Fruit fly (Drosophila melanogaster) whole organism, pupa: ENCODE results near the gene CG34133.

ENCODE experiments used
- CG10348 ChIP-seq: fragments of 200-800 bp; sonication (Bioruptor generic); IDR thresholded peaks from 2 replicates; pipeline ENCODE4 v1.3.6; 2022; ENCODE audit warnings: missing biosample characterization, missing genetic modification characterization
- CG12605 ChIP-seq: fragments of 200-800 bp; sonication (Bioruptor generic); IDR thresholded peaks from 2 replicates; pipeline ENCODE4 v1.3.6; 2022; ENCODE audit warnings: missing biosample characterization, missing genetic modification characterization
- CG13204 ChIP-seq: fragments of 200-800 bp; sonication (Bioruptor generic); optimal IDR thresholded peaks from 2 replicates; lab custom pipeline; 2018; ENCODE audit warnings: missing biosample characterization, mild to moderate bottlenecking, missing genetic modification characterization, moderate library complexity
- CG14655 ChIP-seq: fragments of 200-800 bp; sonication (Bioruptor generic); optimal IDR thresholded peaks from 3 replicates; lab custom pipeline; 2017; ENCODE audit warnings: mild to moderate bottlenecking, missing biosample characterization, missing genetic modification reagents, missing genetic modification characterization
- CG15710 ChIP-seq: fragments of 200-800 bp; sonication (Bioruptor generic); optimal IDR thresholded peaks from 2 replicates; lab custom pipeline; 2018; ENCODE audit warnings: missing biosample characterization, mild to moderate bottlenecking, missing genetic modification characterization, moderate library complexity
- CG17806 ChIP-seq: fragments of 200-800 bp; sonication (Bioruptor generic); optimal IDR thresholded peaks from 2 replicates; lab custom pipeline; 2018; ENCODE audit warnings: missing biosample characterization, mild to moderate bottlenecking, missing genetic modification characterization, moderate library complexity
- CG32121 ChIP-seq: fragments of 200-800 bp; sonication (Bioruptor generic); IDR thresholded peaks from 2 replicates; pipeline ENCODE4 v1.3.6; 2022; ENCODE audit warnings: missing biosample characterization, missing genetic modification characterization
- CG34367 ChIP-seq: fragments of 200-800 bp; sonication (Bioruptor generic); optimal IDR thresholded peaks from 2 replicates; lab custom pipeline; 2018; ENCODE audit warnings: missing biosample characterization, mild to moderate bottlenecking, missing genetic modification characterization
- CG4496 ChIP-seq: fragments of 200-800 bp; sonication (Bioruptor generic); IDR thresholded peaks from 3 replicates; pipeline ENCODE4 v1.3.6; 2022; ENCODE audit warnings: missing biosample characterization, missing genetic modification characterization
- CG8159 ChIP-seq: fragments of 200-800 bp; sonication (Bioruptor generic); optimal IDR thresholded peaks from 3 replicates; lab custom pipeline; 2018; ENCODE audit warnings: missing biosample characterization, mild to moderate bottlenecking, missing genetic modification characterization, moderate library complexity
- CG8301 ChIP-seq: fragments of 200-800 bp; sonication (Bioruptor generic); optimal IDR thresholded peaks from 2 replicates; lab custom pipeline; 2018; ENCODE audit warnings: missing biosample characterization, mild to moderate bottlenecking, missing genetic modification characterization
- CG9948 ChIP-seq: fragments of 200-800 bp; sonication (Bioruptor generic); optimal IDR thresholded peaks from 2 replicates; lab custom pipeline; 2018; ENCODE audit warnings: missing biosample characterization, mild to moderate bottlenecking, missing genetic modification characterization, moderate library complexity
- D1 ChIP-seq: fragments of 200-800 bp; sonication (Bioruptor generic); optimal IDR thresholded peaks from 2 replicates; lab custom pipeline; 2018; ENCODE audit warnings: missing biosample characterization, mild to moderate bottlenecking, missing genetic modification characterization, moderate library complexity
- EcR ChIP-seq: fragments of 200-800 bp; sonication (Bioruptor generic); optimal IDR thresholded peaks from 3 replicates; lab custom pipeline; 2019; ENCODE audit warnings: missing biosample characterization, missing genetic modification characterization, mild to moderate bottlenecking, moderate library complexity, missing genetic modification reagents
- Ets98B ChIP-seq: fragments of 200-800 bp; sonication (Bioruptor generic); IDR thresholded peaks from 2 replicates; pipeline ENCODE4 v1.3.6; 2022; ENCODE audit warnings: missing biosample characterization, missing genetic modification characterization
- Pif1A ChIP-seq: fragments of 200-800 bp; sonication (Bioruptor generic); optimal IDR thresholded peaks from 3 replicates; lab custom pipeline; 2016; ENCODE audit warnings: missing biosample characterization, missing genetic modification characterization
- Pif1B ChIP-seq: fragments of 200-800 bp; sonication (Bioruptor generic); optimal IDR thresholded peaks from 3 replicates; lab custom pipeline; 2016; ENCODE audit warnings: missing biosample characterization, missing genetic modification characterization
- Snoo ChIP-seq: fragments of 200-800 bp; sonication (Bioruptor generic); optimal IDR thresholded peaks from 3 replicates; lab custom pipeline; 2017; ENCODE audit warnings: missing biosample characterization, mild to moderate bottlenecking, missing genetic modification characterization, inconsistent platforms
- fd96Ca ChIP-seq: fragments of 200-800 bp; sonication (Bioruptor generic); IDR thresholded peaks from 3 replicates; pipeline ENCODE4 v1.3.6; 2022; ENCODE audit warnings: missing biosample characterization, missing genetic modification characterization
- gl ChIP-seq: fragments of 200-800 bp; sonication (Bioruptor generic); optimal IDR thresholded peaks from 2 replicates; lab custom pipeline; 2018; ENCODE audit warnings: missing biosample characterization, mild to moderate bottlenecking, missing genetic modification characterization
- rn ChIP-seq: fragments of 200-800 bp; sonication (Bioruptor generic); IDR thresholded peaks from 2 replicates; pipeline ENCODE4 v1.3.6; 2022; ENCODE audit warnings: missing biosample characterization, missing genetic modification characterization

CG34133 gene

DNA sequence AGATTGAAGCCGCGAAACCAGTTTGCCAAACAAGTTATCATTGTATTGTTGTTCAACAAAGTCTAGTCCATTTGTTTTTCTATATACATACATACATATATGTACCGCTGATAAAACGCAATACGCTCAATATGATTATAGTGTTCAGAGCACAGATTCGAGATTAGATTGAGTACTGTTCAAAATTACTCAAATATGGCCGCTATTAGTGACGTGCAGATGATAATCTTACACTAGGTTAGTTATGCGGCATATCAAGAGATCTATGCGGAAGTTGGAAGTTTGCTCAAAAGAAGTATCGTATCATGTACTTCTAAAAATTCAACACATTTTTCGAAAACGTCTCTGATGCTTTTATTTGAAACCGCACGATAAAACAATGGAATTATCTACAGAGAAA lies 1.3 kb upstream of the CG34133 start:
- no peak for TF ChIP-seq CG13204 (GFP tag; lab: Kevin White, UChicago)
- TF ChIP-seq CG15710 = no peak
- TF ChIP-seq CG14655 (GFP tag; lab: Kevin White, UChicago) = no peak
- no peak for TF ChIP-seq Ets98B (GFP tag; lab: Robert Waterston, UW)

- TF ChIP-seq rn (GFP tag; lab: Robert Waterston, UW) (no peak), CG4496 (GFP tag; lab: Robert Waterston, UW) (no peak), CG14655 (GFP tag; lab: Kevin White, UChicago) (no peak), CG8159 (tag; lab: Kevin White, UChicago) (no peak), CG12605 (GFP tag; lab: Robert Waterston, UW) (no peak), fd96Ca (GFP tag; lab: Robert Waterston, UW) (no peak), EcR (GFP tag; lab: Kevin White, UChicago) (peak; percentile 71), CG13204 (GFP tag; lab: Kevin White, UChicago) (no peak), CG17806 (tag; lab: Kevin White, UChicago) (peak; percentile 19), CG15710 (peak; percentile 13), CG8301 (tag; lab: Kevin White, UChicago) (no peak)
Observed at dm6 chr3R:29868676-29869349, 352 bp upstream of the CG34133 start, which contains the start of gene Zip99C. Gene Zip99C, minus strand, starts transcription at chr3R:29868895.

DNA sequence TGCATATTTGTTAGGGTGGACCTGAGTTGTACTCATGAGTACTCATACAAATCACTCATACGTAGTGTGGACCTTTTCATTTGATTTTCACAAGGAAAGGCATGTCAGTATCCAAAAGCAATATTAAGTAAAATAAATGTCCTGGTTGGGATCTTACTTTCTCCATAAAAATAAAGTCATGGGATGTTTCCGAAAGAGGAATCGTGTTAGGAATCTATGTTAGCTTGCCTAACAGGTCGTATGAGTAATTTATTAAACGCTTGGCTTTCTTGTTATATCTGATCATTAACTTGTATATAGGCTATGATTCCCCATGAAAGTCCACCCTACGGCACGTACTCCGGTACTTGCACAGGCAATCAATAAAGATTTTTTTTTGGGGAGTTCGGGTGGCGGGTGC lies 6.7 kb downstream of the CG34133 start:
- TF ChIP-seq EcR (GFP tag; lab: Kevin White, UChicago) = no peak
- TF ChIP-seq CG32121 (GFP tag; lab: Robert Waterston, UW) = peak; percentile 54; the same call in 1 of the 2 replicates
- TF ChIP-seq CG17806 (tag; lab: Kevin White, UChicago) = peak; percentile 64
- peak; percentile 49 for TF ChIP-seq gl
- TF ChIP-seq Pif1A = peak; percentile 85
- TF ChIP-seq CG15710 = peak; percentile 63
- no peak for TF ChIP-seq D1 (tag; lab: Kevin White, UChicago)
- peak; percentile 49 for TF ChIP-seq Snoo (tag; lab: Kevin White, UChicago)
- no peak for TF ChIP-seq CG12605 (GFP tag; lab: Robert Waterston, UW)
- no peak for TF ChIP-seq CG14655 (GFP tag; lab: Kevin White, UChicago)
- peak; percentile 52 for TF ChIP-seq CG34367 (tag; lab: Kevin White, UChicago)
- TF ChIP-seq fd96Ca (GFP tag; lab: Robert Waterston, UW) = peak; percentile 66; the same call in 2 of the 3 replicates
- TF ChIP-seq CG8301 (tag; lab: Kevin White, UChicago) = peak; percentile 82
- peak; percentile 68 for TF ChIP-seq CG9948 (tag; lab: Kevin White, UChicago)
- no peak for TF ChIP-seq rn (GFP tag; lab: Robert Waterston, UW)
- TF ChIP-seq CG8159 (tag; lab: Kevin White, UChicago) = peak; percentile 96
- TF ChIP-seq CG4496 (GFP tag; lab: Robert Waterston, UW) = peak; percentile 65
- TF ChIP-seq Pif1B = peak; percentile 84
- TF ChIP-seq Ets98B (GFP tag; lab: Robert Waterston, UW) = peak; percentile 38; the same call in 1 of the 2 replicates

- TF ChIP-seq Ets98B (GFP tag; lab: Robert Waterston, UW) = peak; percentile 7; the same call in 1 of the 2 replicates
- TF ChIP-seq CG8301 (tag; lab: Kevin White, UChicago) = no peak
Observed at dm6 chr3R:29876232-29876631, 7.1 kb downstream of the CG34133 start.

DNA sequence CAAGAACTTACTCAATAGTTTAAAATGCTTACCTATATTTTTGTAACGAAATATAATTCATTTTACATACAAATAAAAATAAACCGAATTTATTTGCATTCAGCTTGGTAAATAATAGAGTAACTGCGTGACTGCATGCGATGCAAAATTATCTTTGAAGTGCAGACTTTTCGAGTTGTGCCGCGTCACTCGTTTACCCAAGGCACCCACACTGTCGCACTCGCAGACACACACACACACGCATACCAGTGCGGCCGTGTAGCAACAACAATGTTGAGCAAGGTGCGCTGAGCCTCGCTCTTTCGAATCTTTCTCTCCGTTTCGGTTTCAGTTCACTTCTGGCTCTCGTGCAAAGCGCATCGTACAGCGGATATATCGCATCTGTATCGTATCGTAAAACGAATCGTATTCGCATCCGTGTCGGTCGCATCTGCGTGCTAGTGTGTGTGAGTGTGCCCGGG lies 7.6 kb downstream of the CG34133 start, which contains the start of gene CG31038:
Gene CG31038, plus strand, starts transcription at position 327 of the 461 bp plus-strand sequence.
- peak; percentile 77 for TF ChIP-seq CG4496 (GFP tag; lab: Robert Waterston, UW)
- peak; percentile 62 for TF ChIP-seq Pif1B
- TF ChIP-seq Ets98B (GFP tag; lab: Robert Waterston, UW) = peak; percentile 85; the same call in 1 of the 2 replicates
- peak; percentile 58 for TF ChIP-seq CG8159 (tag; lab: Kevin White, UChicago)
- peak; percentile 52 for TF ChIP-seq CG13204 (GFP tag; lab: Kevin White, UChicago)
- TF ChIP-seq CG9948 (tag; lab: Kevin White, UChicago) = peak; percentile 18
- peak; percentile 55 for TF ChIP-seq CG8301 (tag; lab: Kevin White, UChicago)
- peak; percentile 68; the same call in 1 of the 2 replicates for TF ChIP-seq CG32121 (GFP tag; lab: Robert Waterston, UW)
- TF ChIP-seq EcR (GFP tag; lab: Kevin White, UChicago) = peak; percentile 68
- peak; percentile 50; the same call in 1 of the 3 replicates for TF ChIP-seq fd96Ca (GFP tag; lab: Robert Waterston, UW)
- TF ChIP-seq CG12605 (GFP tag; lab: Robert Waterston, UW) = peak; percentile 71
- no peak for TF ChIP-seq rn (GFP tag; lab: Robert Waterston, UW)
- TF ChIP-seq D1 (tag; lab: Kevin White, UChicago) = no peak
- peak; percentile 29 for TF ChIP-seq gl
- TF ChIP-seq CG14655 (GFP tag; lab: Kevin White, UChicago) = peak; percentile 62
- no peak for TF ChIP-seq CG17806 (tag; lab: Kevin White, UChicago)
- peak; percentile 61 for TF ChIP-seq Pif1A
- TF ChIP-seq CG10348 (GFP tag; lab: Robert Waterston, UW) = no peak
- TF ChIP-seq CG15710 = peak; percentile 12
- peak; percentile 27 for TF ChIP-seq CG34367 (tag; lab: Kevin White, UChicago)

dm6 chr3R:29880306-29880705 lies 11.1 kb downstream of the CG34133 start:
- TF ChIP-seq CG15710 (no peak), CG4496 (GFP tag; lab: Robert Waterston, UW) (no peak), CG8159 (tag; lab: Kevin White, UChicago) (no peak), gl (no peak), Pif1B (no peak), fd96Ca (GFP tag; lab: Robert Waterston, UW) (no peak), Ets98B (GFP tag; lab: Robert Waterston, UW) (no peak), Snoo (tag; lab: Kevin White, UChicago) (no peak), EcR (GFP tag; lab: Kevin White, UChicago) (no peak)
